Fruit fly (Drosophila melanogaster) whole organism, embryonic: ENCODE measurements around the gene CG31775.

Source experiments
- Antp ChIP-seq: fragments of 200-800 bp; sonication (Bioruptor generic); optimal IDR thresholded peaks from 3 replicates; lab custom pipeline; 2016; ENCODE audit warnings: missing biosample characterization, missing genetic modification characterization
- Atf6 ChIP-seq: fragments of 200-800 bp; sonication (Bioruptor generic); IDR thresholded peaks from 2 replicates; pipeline ENCODE4 v1.3.6; 2022; ENCODE audit warnings: missing biosample characterization, missing genetic modification characterization
- CG11247 ChIP-seq: fragments of 200-800 bp; sonication (Bioruptor generic); IDR thresholded peaks from 2 replicates; pipeline ENCODE4 v1.3.6; 2022; ENCODE audit warnings: missing biosample characterization, missing genetic modification characterization
- CG12219 ChIP-seq: fragments of 200-800 bp; sonication (Bioruptor generic); optimal IDR thresholded peaks from 3 replicates; lab custom pipeline; 2018; ENCODE audit warnings: missing biosample characterization, mild to moderate bottlenecking, missing genetic modification characterization
- CG12236 ChIP-seq: fragments of 200-800 bp; sonication (Bioruptor generic); optimal IDR thresholded peaks from 2 replicates; lab custom pipeline; 2016; ENCODE audit warnings: missing biosample characterization, missing genetic modification characterization
- CG12942 ChIP-seq: fragments of 200-800 bp; sonication (Bioruptor generic); optimal IDR thresholded peaks from 3 replicates; lab custom pipeline; 2016; ENCODE audit warnings: missing biosample characterization, missing genetic modification characterization
- CG16813 ChIP-seq: fragments of 200-800 bp; sonication (Bioruptor generic); IDR thresholded peaks from 3 replicates; pipeline ENCODE4 v1.3.6; 2022; ENCODE audit warnings: missing biosample characterization, missing genetic modification characterization; ENCODE audit not compliant: partially characterized antibody
- CG17612 ChIP-seq: fragments of 200-800 bp; sonication (Bioruptor generic); IDR thresholded peaks from 2 replicates; pipeline ENCODE4 v1.3.6; 2022; ENCODE audit warnings: missing biosample characterization, missing genetic modification characterization
- CG17802 ChIP-seq: fragments of 200-800 bp; sonication (Bioruptor generic); optimal IDR thresholded peaks from 2 replicates; lab custom pipeline; 2018; ENCODE audit warnings: missing biosample characterization, mild to moderate bottlenecking, missing genetic modification characterization, moderate library complexity
- CG2889 ChIP-seq: fragments of 200-800 bp; sonication (Bioruptor generic); IDR thresholded peaks from 3 replicates; pipeline ENCODE4 v1.3.6; 2022; ENCODE audit warnings: missing biosample characterization, missing genetic modification characterization
- CG34422 ChIP-seq: fragments of 200-800 bp; sonication (Bioruptor generic); IDR thresholded peaks from 3 replicates; pipeline ENCODE4 v1.3.6; 2022; ENCODE audit warnings: missing biosample characterization, missing genetic modification characterization
- CG3838 ChIP-seq: fragments of 200-800 bp; sonication (Bioruptor generic); optimal IDR thresholded peaks from 3 replicates; lab custom pipeline; 2016; ENCODE audit warnings: missing biosample characterization, missing genetic modification characterization
- CG4617 ChIP-seq: fragments of 200-800 bp; sonication (Bioruptor generic); optimal IDR thresholded peaks from 3 replicates; lab custom pipeline; 2016; ENCODE audit warnings: missing biosample characterization, missing genetic modification characterization, borderline replicate concordance
- CG4707 ChIP-seq: fragments of 200-800 bp; sonication (Bioruptor generic); optimal IDR thresholded peaks from 2 replicates; lab custom pipeline; 2018; ENCODE audit warnings: missing biosample characterization, mild to moderate bottlenecking, missing genetic modification characterization, moderate library complexity
- CG6689 ChIP-seq: fragments of 200-800 bp; sonication (Bioruptor generic); IDR thresholded peaks from 2 replicates; pipeline ENCODE4 v1.3.6; 2022; ENCODE audit warnings: missing biosample characterization, missing genetic modification characterization
- CG7839 ChIP-seq: fragments of 200-800 bp; sonication (Bioruptor generic); optimal IDR thresholded peaks from 3 replicates; lab custom pipeline; 2018; ENCODE audit warnings: missing biosample characterization, mild to moderate bottlenecking, missing genetic modification characterization, moderate library complexity
- CG8281 ChIP-seq: fragments of 200-800 bp; sonication (Bioruptor generic); optimal IDR thresholded peaks from 2 replicates; lab custom pipeline; 2018; ENCODE audit warnings: missing biosample characterization, mild to moderate bottlenecking, missing genetic modification characterization, moderate library complexity
- CG8388 ChIP-seq: fragments of 200-800 bp; sonication (Bioruptor generic); optimal IDR thresholded peaks from 2 replicates; lab custom pipeline; 2019; ENCODE audit warnings: missing biosample characterization, mild to moderate bottlenecking, missing genetic modification characterization, moderate library complexity
- CG8765 ChIP-seq: fragments of 200-800 bp; sonication (Bioruptor generic); IDR thresholded peaks from 2 replicates; pipeline ENCODE4 v1.3.6; 2022; ENCODE audit warnings: missing biosample characterization, missing genetic modification characterization
- CG8944 ChIP-seq: fragments of 200-800 bp; sonication (Bioruptor generic); optimal IDR thresholded peaks from 3 replicates; lab custom pipeline; 2016; ENCODE audit warnings: missing biosample characterization, missing genetic modification characterization
- CG9609 ChIP-seq: fragments of 200-800 bp; sonication (Bioruptor generic); optimal IDR thresholded peaks from 3 replicates; lab custom pipeline; 2016; ENCODE audit warnings: missing biosample characterization, missing genetic modification characterization
- CHES-1-like ChIP-seq: fragments of 200-800 bp; sonication (Bioruptor generic); optimal IDR thresholded peaks from 2 replicates; lab custom pipeline; 2016; ENCODE audit warnings: missing biosample characterization, missing genetic modification characterization
- Chrac-16 ChIP-seq: fragments of 200-800 bp; sonication (Bioruptor generic); optimal IDR thresholded peaks from 3 replicates; lab custom pipeline; 2016; ENCODE audit warnings: missing biosample characterization, missing genetic modification characterization
- E2f1 ChIP-seq: fragments of 200-800 bp; sonication (Bioruptor generic); IDR thresholded peaks from 2 replicates; pipeline ENCODE4 v1.3.6; 2022; ENCODE audit warnings: missing biosample characterization, missing genetic modification characterization
- HLH54F ChIP-seq: fragments of 200-800 bp; sonication (Bioruptor generic); optimal IDR thresholded peaks from 3 replicates; lab custom pipeline; 2016; ENCODE audit warnings: missing biosample characterization, missing genetic modification characterization
- Hand ChIP-seq: fragments of 200-800 bp; sonication (Bioruptor generic); optimal IDR thresholded peaks from 2 replicates; lab custom pipeline; 2017; ENCODE audit warnings: mild to moderate bottlenecking, missing biosample characterization, missing genetic modification reagents, missing genetic modification characterization
- Hr39 ChIP-seq: fragments of >200 bp; optimal IDR thresholded peaks from 2 replicates; lab custom pipeline; 2017
- Mad ChIP-seq: fragments of 200-800 bp; sonication (Bioruptor generic); optimal IDR thresholded peaks from 2 replicates; lab custom pipeline; 2016; ENCODE audit warnings: missing biosample characterization, missing genetic modification characterization
- Ravus ChIP-seq: fragments of 200-800 bp; sonication (Bioruptor generic); IDR thresholded peaks from 2 replicates; pipeline ENCODE4 v1.3.6; 2022; ENCODE audit warnings: missing biosample characterization, missing genetic modification characterization
- Rfx ChIP-seq: fragments of 200-800 bp; sonication (Bioruptor generic); IDR thresholded peaks from 2 replicates; pipeline ENCODE4 v1.3.6; 2022; ENCODE audit warnings: missing biosample characterization, missing genetic modification characterization
- Sry-β ChIP-seq: fragments of 200-800 bp; sonication (Bioruptor generic); optimal IDR thresholded peaks from 2 replicates; lab custom pipeline; 2018; ENCODE audit warnings: missing biosample characterization, mild to moderate bottlenecking, missing genetic modification characterization, moderate library complexity
- Xrp1 ChIP-seq: fragments of 200-800 bp; sonication (Bioruptor generic); IDR thresholded peaks from 2 replicates; pipeline ENCODE4 v1.3.6; 2022; ENCODE audit warnings: missing biosample characterization, missing genetic modification characterization
- cg ChIP-seq: fragments of 200-800 bp; sonication (Bioruptor generic); optimal IDR thresholded peaks from 3 replicates; lab custom pipeline; 2019; ENCODE audit warnings: missing biosample characterization, mild to moderate bottlenecking, missing genetic modification characterization, moderate library complexity
- ewg ChIP-seq: fragments of 200-800 bp; sonication (Bioruptor generic); optimal IDR thresholded peaks from 3 replicates; lab custom pipeline; 2017; ENCODE audit warnings: mild to moderate bottlenecking, missing biosample characterization, missing genetic modification reagents, missing genetic modification characterization
- fd3F ChIP-seq: fragments of 200-800 bp; sonication (Bioruptor generic); optimal IDR thresholded peaks from 2 replicates; lab custom pipeline; 2018; ENCODE audit warnings: missing biosample characterization, mild to moderate bottlenecking, missing genetic modification characterization, moderate library complexity
- grau ChIP-seq: fragments of 200-800 bp; optimal IDR thresholded peaks from 3 replicates; lab custom pipeline; 2019; ENCODE audit warnings: missing biosample characterization, mild to moderate bottlenecking, missing genetic modification characterization, moderate library complexity
- gsb-n ChIP-seq: fragments of 200-800 bp; sonication (Bioruptor generic); optimal IDR thresholded peaks from 3 replicates; lab custom pipeline; 2018; ENCODE audit warnings: missing biosample characterization, mild to moderate bottlenecking, missing genetic modification characterization
- mirr ChIP-seq: fragments of 200-800 bp; sonication (Bioruptor generic); optimal IDR thresholded peaks from 3 replicates; lab custom pipeline; 2018; ENCODE audit warnings: missing biosample characterization, mild to moderate bottlenecking, missing genetic modification characterization
- nau ChIP-seq: fragments of 200-800 bp; sonication (Bioruptor generic); optimal IDR thresholded peaks from 3 replicates; lab custom pipeline; 2017; ENCODE audit warnings: missing biosample characterization, mild to moderate bottlenecking, missing genetic modification characterization, missing genetic modification reagents
- p53 ChIP-seq: fragments of 200-800 bp; sonication (Bioruptor generic); optimal IDR thresholded peaks from 2 replicates; lab custom pipeline; 2016; ENCODE audit warnings: missing biosample characterization, missing genetic modification characterization
- ro ChIP-seq: fragments of 200-800 bp; sonication (Bioruptor generic); IDR thresholded peaks from 2 replicates; pipeline ENCODE4 v1.3.6; 2022; ENCODE audit warnings: missing biosample characterization, missing genetic modification characterization
- sd ChIP-seq: fragments of 200-800 bp; sonication (Bioruptor generic); optimal IDR thresholded peaks from 3 replicates; lab custom pipeline; 2018; ENCODE audit warnings: missing biosample characterization, mild to moderate bottlenecking, missing genetic modification characterization, moderate library complexity
- sim ChIP-seq: fragments of 200-800 bp; sonication (Bioruptor generic); IDR thresholded peaks from 2 replicates; pipeline ENCODE4 v1.3.6; 2022; ENCODE audit warnings: missing biosample characterization, missing genetic modification characterization
- stc ChIP-seq: fragments of 200-800 bp; sonication (Bioruptor generic); IDR thresholded peaks from 2 replicates; pipeline ENCODE4 v1.3.6; 2022; ENCODE audit warnings: missing biosample characterization, missing genetic modification characterization
- tap ChIP-seq: fragments of 200-800 bp; optimal IDR thresholded peaks from 3 replicates; lab custom pipeline; 2019; ENCODE audit warnings: missing biosample characterization, mild to moderate bottlenecking, missing genetic modification characterization, moderate library complexity
- tgo ChIP-seq: fragments of 200-800 bp; sonication (Bioruptor generic); IDR thresholded peaks from 3 replicates; pipeline ENCODE4 v1.3.6; 2022; ENCODE audit warnings: missing biosample characterization, missing genetic modification characterization
- tna ChIP-seq: fragments of 200-800 bp; sonication (Bioruptor generic); IDR thresholded peaks from 2 replicates; pipeline ENCODE4 v1.3.6; 2022; ENCODE audit warnings: missing biosample characterization, missing genetic modification characterization; ENCODE audit not compliant: partially characterized antibody
- toy ChIP-seq: fragments of 200-800 bp; sonication (Bioruptor generic); IDR thresholded peaks from 2 replicates; pipeline ENCODE4 v1.3.6; 2022; ENCODE audit warnings: missing biosample characterization, missing genetic modification characterization
- wor ChIP-seq: fragments of 200-800 bp; sonication (Bioruptor generic); IDR thresholded peaks from 2 replicates; pipeline ENCODE4 v1.3.6; 2022; ENCODE audit warnings: missing biosample characterization, missing genetic modification characterization
- yki ChIP-seq: fragments of >200 bp; optimal IDR thresholded peaks from 3 replicates; lab custom pipeline; 2018

The CG31775 gene

dm6 chr2L:14688922-14689711 is 48.5 kb downstream of the CG31775 start, which contains the start of gene osp (continued):
- TF ChIP-seq CG11247 (GFP tag; lab: Robert Waterston, UW): peak; percentile 98
- peak; percentile 95 for TF ChIP-seq toy (GFP tag; lab: Robert Waterston, UW)
- TF ChIP-seq ewg: peak; percentile 95
- TF ChIP-seq Ravus (GFP tag; lab: Robert Waterston, UW): peak; percentile 95
- TF ChIP-seq Chrac-16 (GFP tag; lab: Kevin White, UChicago): peak; percentile 96
- TF ChIP-seq CG12219 (GFP tag; lab: Kevin White, UChicago): peak; percentile 97
- TF ChIP-seq tap (tag; lab: Kevin White, UChicago): peak; percentile 99
- no peak for TF ChIP-seq CG16813
- peak; percentile 99 for TF ChIP-seq Rfx (GFP tag; lab: Robert Waterston, UW)
- TF ChIP-seq grau (tag; lab: Kevin White, UChicago): peak; percentile 99
- TF ChIP-seq CG4617 (GFP tag; lab: Kevin White, UChicago): peak; percentile 91
- TF ChIP-seq CG6689: peak; percentile 99
- TF ChIP-seq CG17802: peak; percentile 72
- TF ChIP-seq CHES-1-like (GFP tag; lab: Kevin White, UChicago): peak; percentile 58
- TF ChIP-seq Hand (GFP tag; lab: Kevin White, UChicago): peak; percentile 94
- TF ChIP-seq tna (GFP tag; lab: Robert Waterston, UW): peak; percentile 45; the same call in 1 of the 2 replicates
- TF ChIP-seq CG34422 (GFP tag; lab: Robert Waterston, UW): peak; percentile 99
- TF ChIP-seq gsb-n (tag; lab: Kevin White, UChicago): peak; percentile 99
- TF ChIP-seq nau (GFP tag; lab: Kevin White, UChicago): peak; percentile 97
- peak; percentile 49 for TF ChIP-seq Sry-β (GFP tag; lab: Kevin White, UChicago)
- peak; percentile 99 for TF ChIP-seq E2f1 (GFP tag; lab: Robert Waterston, UW)
- peak; percentile 99 for TF ChIP-seq tgo (GFP tag; lab: Robert Waterston, UW)
- TF ChIP-seq CG9609 (GFP tag; lab: Kevin White, UChicago): peak; percentile 59
- peak; percentile 92 for TF ChIP-seq CG3838 (GFP tag; lab: Kevin White, UChicago)
- TF ChIP-seq CG8765: peak; percentile 88
- TF ChIP-seq CG2889: peak; percentile 97
- peak; percentile 83 for TF ChIP-seq CG4707
- peak; percentile 99 for TF ChIP-seq Atf6
- TF ChIP-seq mirr (GFP tag; lab: Kevin White, UChicago): peak; percentile 91
- peak; percentile 98 for TF ChIP-seq fd3F
- TF ChIP-seq CG8281 (tag; lab: Kevin White, UChicago): peak; percentile 93
- peak; percentile 96 for TF ChIP-seq ro (GFP tag; lab: Robert Waterston, UW)
- peak; percentile 74 for TF ChIP-seq Antp (GFP tag; lab: Kevin White, UChicago)
- TF ChIP-seq HLH54F: peak; percentile 74
- TF ChIP-seq yki: no peak
- TF ChIP-seq CG8388 (GFP tag; lab: Kevin White, UChicago): peak; percentile 99
- peak; percentile 95 for TF ChIP-seq CG12942 (GFP tag; lab: Kevin White, UChicago)
- peak; percentile 99 for TF ChIP-seq sd (tag; lab: Kevin White, UChicago)
- TF ChIP-seq Hr39 (lab: Kevin White, UChicago): no peak
- peak; percentile 77 for TF ChIP-seq Mad (GFP tag; lab: Kevin White, UChicago)
- peak; percentile 42 for TF ChIP-seq CG8944 (GFP tag; lab: Kevin White, UChicago)
- TF ChIP-seq wor: peak; percentile 97
- TF ChIP-seq stc (GFP tag; lab: Robert Waterston, UW): peak; percentile 100
- TF ChIP-seq Xrp1 (GFP tag; lab: Robert Waterston, UW): peak; percentile 99
- peak; percentile 42 for TF ChIP-seq p53 (GFP tag; lab: Kevin White, UChicago)
- TF ChIP-seq CG7839 (tag; lab: Kevin White, UChicago): peak; percentile 100
- TF ChIP-seq sim (GFP tag; lab: Robert Waterston, UW): peak; percentile 96
- TF ChIP-seq CG17612 (GFP tag; lab: Robert Waterston, UW): peak; percentile 96
- TF ChIP-seq cg (GFP tag; lab: Kevin White, UChicago): peak; percentile 68
- TF ChIP-seq CG12236: peak; percentile 67
